Fruit fly (Drosophila melanogaster) whole organism, embryonic: ENCODE data around the gene Atg12.

Source experiments
- Atf6 ChIP-seq: fragments of 200-800 bp; sonication (Bioruptor generic); IDR thresholded peaks from 2 replicates; pipeline ENCODE4 v1.3.6; 2022; ENCODE audit warnings: missing biosample characterization, missing genetic modification characterization
- BtbVII ChIP-seq: fragments of 200-800 bp; sonication (Bioruptor generic); optimal IDR thresholded peaks from 3 replicates; lab custom pipeline; 2017; ENCODE audit warnings: missing biosample characterization, mild to moderate bottlenecking, missing genetic modification characterization
- CG11247 ChIP-seq: fragments of 200-800 bp; sonication (Bioruptor generic); IDR thresholded peaks from 2 replicates; pipeline ENCODE4 v1.3.6; 2022; ENCODE audit warnings: missing biosample characterization, missing genetic modification characterization
- CG11456 ChIP-seq: fragments of 200-800 bp; sonication (Bioruptor generic); IDR thresholded peaks from 3 replicates; pipeline ENCODE4 v1.3.6; 2022; ENCODE audit warnings: missing biosample characterization, missing genetic modification characterization
- CG12155 ChIP-seq: fragments of 200-800 bp; sonication (Bioruptor generic); optimal IDR thresholded peaks from 3 replicates; lab custom pipeline; 2016; ENCODE audit warnings: missing biosample characterization, missing genetic modification characterization
- CG14050 ChIP-seq: fragments of 200-800 bp; sonication (Bioruptor generic); IDR thresholded peaks from 3 replicates; pipeline ENCODE4 v1.3.6; 2022; ENCODE audit warnings: missing biosample characterization, missing genetic modification characterization
- CG14710 ChIP-seq: fragments of 200-800 bp; sonication (Bioruptor generic); optimal IDR thresholded peaks from 3 replicates; lab custom pipeline; 2019; ENCODE audit warnings: missing biosample characterization, mild to moderate bottlenecking, missing genetic modification characterization, moderate library complexity
- CG17385 ChIP-seq: fragments of 200-800 bp; sonication (Bioruptor generic); optimal IDR thresholded peaks from 3 replicates; lab custom pipeline; 2018; ENCODE audit warnings: missing biosample characterization, mild to moderate bottlenecking, missing genetic modification characterization
- CG1792 ChIP-seq: fragments of 200-800 bp; sonication (Bioruptor generic); optimal IDR thresholded peaks from 2 replicates; lab custom pipeline; 2016; ENCODE audit warnings: missing biosample characterization, missing genetic modification characterization
- CG18011 ChIP-seq: fragments of 200-800 bp; sonication (Bioruptor generic); optimal IDR thresholded peaks from 2 replicates; lab custom pipeline; 2017; ENCODE audit warnings: missing biosample characterization, missing genetic modification characterization, mild to moderate bottlenecking, moderate library complexity, missing genotype
- CG18262 ChIP-seq: fragments of 200-800 bp; optimal IDR thresholded peaks from 3 replicates; lab custom pipeline; 2019; ENCODE audit warnings: missing biosample characterization, mild to moderate bottlenecking, missing genetic modification characterization, moderate library complexity
- CG33557 ChIP-seq: fragments of 200-800 bp; sonication (Bioruptor generic); optimal IDR thresholded peaks from 2 replicates; lab custom pipeline; 2019; ENCODE audit warnings: missing biosample characterization, mild to moderate bottlenecking, missing genetic modification characterization, moderate library complexity
- CG3407 ChIP-seq: fragments of 200-800 bp; sonication (Bioruptor generic); optimal IDR thresholded peaks from 2 replicates; lab custom pipeline; 2018; ENCODE audit warnings: missing biosample characterization, mild to moderate bottlenecking, missing genetic modification characterization
- CG4820 ChIP-seq: fragments of 200-800 bp; sonication (Bioruptor generic); optimal IDR thresholded peaks from 3 replicates; lab custom pipeline; 2016; ENCODE audit warnings: missing biosample characterization, missing genetic modification characterization
- CG5180 ChIP-seq: fragments of 200-800 bp; sonication (Bioruptor generic); optimal IDR thresholded peaks from 3 replicates; lab custom pipeline; 2017; ENCODE audit warnings: missing biosample characterization, missing genetic modification characterization, mild to moderate bottlenecking, moderate library complexity, missing genetic modification reagents
- CG5245 ChIP-seq: fragments of 200-800 bp; sonication (Bioruptor generic); optimal IDR thresholded peaks from 3 replicates; lab custom pipeline; 2016; ENCODE audit warnings: missing biosample characterization, missing genetic modification characterization
- CG5953 ChIP-seq: fragments of 200-800 bp; sonication (Bioruptor generic); IDR thresholded peaks from 2 replicates; pipeline ENCODE4 v1.3.6; 2022; ENCODE audit warnings: missing biosample characterization, missing genetic modification characterization
- CG6791 ChIP-seq: fragments of 200-800 bp; sonication (Bioruptor generic); IDR thresholded peaks from 3 replicates; pipeline ENCODE4 v1.3.6; 2022; ENCODE audit warnings: missing biosample characterization, missing genetic modification characterization; ENCODE audit not compliant: partially characterized antibody
- CG7271 ChIP-seq: fragments of 200-800 bp; sonication (Bioruptor generic); optimal IDR thresholded peaks from 2 replicates; lab custom pipeline; 2018; ENCODE audit warnings: missing biosample characterization, mild to moderate bottlenecking, missing genetic modification characterization, moderate library complexity
- CG7372 ChIP-seq: fragments of 200-800 bp; sonication (Bioruptor generic); IDR thresholded peaks from 2 replicates; pipeline ENCODE4 v1.3.6; 2022; ENCODE audit warnings: missing biosample characterization, missing genetic modification characterization
- CG7963 ChIP-seq: fragments of 200-800 bp; sonication (Bioruptor generic); IDR thresholded peaks from 3 replicates; pipeline ENCODE4 v1.3.6; 2022; ENCODE audit warnings: missing biosample characterization, missing genetic modification characterization; ENCODE audit not compliant: partially characterized antibody
- CG7987 ChIP-seq: fragments of 200-800 bp; sonication (Bioruptor generic); optimal IDR thresholded peaks from 2 replicates; lab custom pipeline; 2018; ENCODE audit warnings: missing biosample characterization, mild to moderate bottlenecking, missing genetic modification characterization, moderate library complexity
- CG8359 ChIP-seq: fragments of 200-800 bp; sonication (Bioruptor generic); optimal IDR thresholded peaks from 2 replicates; lab custom pipeline; 2017; ENCODE audit warnings: missing biosample characterization, mild to moderate bottlenecking, missing genetic modification characterization, borderline replicate concordance
- CG8924 ChIP-seq: fragments of 200-800 bp; optimal IDR thresholded peaks from 3 replicates; lab custom pipeline; 2019; ENCODE audit warnings: missing biosample characterization, mild to moderate bottlenecking, missing genetic modification characterization, moderate library complexity
- CG9932 ChIP-seq: fragments of 200-800 bp; sonication (Bioruptor generic); IDR thresholded peaks from 2 replicates; pipeline ENCODE4 v1.3.6; 2022; ENCODE audit warnings: missing biosample characterization, missing genetic modification characterization
- Camta ChIP-seq: fragments of 200-800 bp; sonication (Bioruptor generic); optimal IDR thresholded peaks from 2 replicates; lab custom pipeline; 2016; ENCODE audit warnings: missing biosample characterization, missing genetic modification characterization
- Chrac-16 ChIP-seq: fragments of 200-800 bp; sonication (Bioruptor generic); optimal IDR thresholded peaks from 3 replicates; lab custom pipeline; 2016; ENCODE audit warnings: missing biosample characterization, missing genetic modification characterization
- D ChIP-seq, 2 experiments: fragments of 200-800 bp in 1 of 2; fragments of >200 bp in 1 of 2; sonication (Bioruptor generic) in 1 of 2; optimal IDR thresholded peaks; 2 replicates in 1 of 2; 3 replicates in 1 of 2; lab custom pipeline; 2017; ENCODE audit warnings: mild to moderate bottlenecking in 1 of 2, missing biosample characterization in 1 of 2, missing genetic modification characterization in 1 of 2, missing genetic modification reagents in 1 of 2
- HLH3B ChIP-seq: fragments of 200-800 bp; sonication (Bioruptor generic); IDR thresholded peaks from 2 replicates; pipeline ENCODE4 v1.3.6; 2022; ENCODE audit warnings: missing biosample characterization, missing genetic modification characterization
- HmgD ChIP-seq: fragments of 200-800 bp; sonication (Bioruptor generic); optimal IDR thresholded peaks from 3 replicates; lab custom pipeline; 2016; ENCODE audit warnings: missing biosample characterization, missing genetic modification characterization
- Hr39 ChIP-seq: fragments of >200 bp; optimal IDR thresholded peaks from 2 replicates; lab custom pipeline; 2017
- NC2α ChIP-seq: fragments of 200-800 bp; sonication (Bioruptor generic); optimal IDR thresholded peaks from 2 replicates; lab custom pipeline; 2016; ENCODE audit warnings: missing biosample characterization, missing genetic modification characterization
- Scr ChIP-seq: fragments of 200-800 bp; sonication (Bioruptor generic); IDR thresholded peaks from 2 replicates; pipeline ENCODE4 v1.3.6; 2022; ENCODE audit warnings: missing biosample characterization, missing genetic modification characterization; ENCODE audit not compliant: partially characterized antibody
- Side ChIP-seq: fragments of 200-800 bp; sonication (Bioruptor generic); optimal IDR thresholded peaks from 2 replicates; lab custom pipeline; 2016; ENCODE audit warnings: missing biosample characterization, missing genetic modification characterization
- ap ChIP-seq: fragments of 200-800 bp; sonication (Bioruptor generic); IDR thresholded peaks from 2 replicates; pipeline ENCODE4 v1.3.6; 2022; ENCODE audit warnings: missing biosample characterization, missing genetic modification characterization
- caup ChIP-seq: fragments of 200-800 bp; sonication (Bioruptor generic); optimal IDR thresholded peaks from 3 replicates; lab custom pipeline; 2017; ENCODE audit warnings: missing biosample characterization, mild to moderate bottlenecking, missing genetic modification characterization, moderate library complexity; ENCODE audit not compliant: severe bottlenecking
- chn ChIP-seq: fragments of 200-800 bp; sonication (Bioruptor generic); optimal IDR thresholded peaks from 2 replicates; lab custom pipeline; 2016; ENCODE audit warnings: missing biosample characterization, missing genetic modification characterization
- dmrt99B ChIP-seq: fragments of 200-800 bp; sonication (Bioruptor generic); optimal IDR thresholded peaks from 2 replicates; lab custom pipeline; 2018; ENCODE audit warnings: missing biosample characterization, mild to moderate bottlenecking, missing genetic modification characterization, moderate library complexity
- fru ChIP-seq: fragments of >200 bp; optimal IDR thresholded peaks from 2 replicates; lab custom pipeline; 2017
- fu2 ChIP-seq: fragments of 200-800 bp; sonication (Bioruptor generic); optimal IDR thresholded peaks from 2 replicates; lab custom pipeline; 2016; ENCODE audit warnings: missing biosample characterization, missing genetic modification characterization
- h ChIP-seq: fragments of >200 bp; optimal IDR thresholded peaks from 2 replicates; lab custom pipeline; 2017
- jumu ChIP-seq: fragments of 200-800 bp; sonication (Bioruptor generic); optimal IDR thresholded peaks from 3 replicates; lab custom pipeline; 2016; ENCODE audit warnings: missing biosample characterization, missing genetic modification characterization
- nerfin-2 ChIP-seq: fragments of 200-800 bp; sonication (Bioruptor generic); IDR thresholded peaks from 2 replicates; pipeline ENCODE4 v1.3.6; 2022; ENCODE audit warnings: missing biosample characterization, missing genetic modification characterization; ENCODE audit not compliant: partially characterized antibody
- pros ChIP-seq: fragments of 200-800 bp; sonication (Bioruptor generic); optimal IDR thresholded peaks from 3 replicates; lab custom pipeline; 2019; ENCODE audit warnings: missing biosample characterization, mild to moderate bottlenecking, missing genetic modification characterization, moderate library complexity
- schlank ChIP-seq: fragments of 200-800 bp; sonication (Bioruptor generic); optimal IDR thresholded peaks from 2 replicates; lab custom pipeline; 2018; ENCODE audit warnings: missing biosample characterization, mild to moderate bottlenecking, missing genetic modification characterization
- stwl ChIP-seq: fragments of 200-800 bp; sonication (Bioruptor generic); optimal IDR thresholded peaks from 3 replicates; lab custom pipeline; 2018; ENCODE audit warnings: missing biosample characterization, mild to moderate bottlenecking, missing genetic modification characterization, moderate library complexity
- tap ChIP-seq: fragments of 200-800 bp; optimal IDR thresholded peaks from 3 replicates; lab custom pipeline; 2019; ENCODE audit warnings: missing biosample characterization, mild to moderate bottlenecking, missing genetic modification characterization, moderate library complexity
- wor ChIP-seq: fragments of 200-800 bp; sonication (Bioruptor generic); IDR thresholded peaks from 2 replicates; pipeline ENCODE4 v1.3.6; 2022; ENCODE audit warnings: missing biosample characterization, missing genetic modification characterization
- yki ChIP-seq: fragments of >200 bp; optimal IDR thresholded peaks from 3 replicates; lab custom pipeline; 2018
- zf30C ChIP-seq: fragments of 200-800 bp; sonication (Bioruptor generic); optimal IDR thresholded peaks from 3 replicates; lab custom pipeline; 2018; ENCODE audit warnings: missing biosample characterization, mild to moderate bottlenecking, missing genetic modification characterization
- zfh2 ChIP-seq: fragments of 200-800 bp; sonication (Bioruptor generic); optimal IDR thresholded peaks from 2 replicates; lab custom pipeline; 2016; ENCODE audit warnings: missing biosample characterization, missing genetic modification characterization

The Atg12 gene

dm6 chr3L:12119875-12120485, 16.8 kb upstream of the Atg12 start, which contains the start of gene CG11560 (continued):
- TF ChIP-seq yki (lab: Kevin White, UChicago): no peak
- TF ChIP-seq zfh2 (GFP tag; lab: Kevin White, UChicago): no peak
- peak; percentile 53; the same call in 1 of the 3 replicates for TF ChIP-seq CG7963 (GFP tag; lab: Robert Waterston, UW)
- TF ChIP-seq CG7372 (GFP tag; lab: Robert Waterston, UW): no peak
- TF ChIP-seq zf30C (GFP tag; lab: Kevin White, UChicago): no peak
- no peak for TF ChIP-seq ap (GFP tag; lab: Robert Waterston, UW)
- TF ChIP-seq CG18011: no peak
- no peak for TF ChIP-seq HmgD (GFP tag; lab: Kevin White, UChicago)
- TF ChIP-seq Chrac-16 (GFP tag; lab: Kevin White, UChicago): no peak
- TF ChIP-seq CG18262: no peak
- TF ChIP-seq BtbVII (GFP tag; lab: Kevin White, UChicago): no peak
- TF ChIP-seq CG8924 (tag; lab: Kevin White, UChicago): no peak
- no peak for TF ChIP-seq pros (GFP tag; lab: Kevin White, UChicago)
- TF ChIP-seq schlank (tag; lab: Kevin White, UChicago): no peak
- TF ChIP-seq CG5180 (GFP tag; lab: Kevin White, UChicago): no peak
- TF ChIP-seq CG6791 (GFP tag; lab: Robert Waterston, UW): peak; percentile 55; the same call in 2 of the 3 replicates
- TF ChIP-seq jumu: no peak
- TF ChIP-seq dmrt99B: no peak
- TF ChIP-seq CG9932 (GFP tag; lab: Robert Waterston, UW): no peak
- TF ChIP-seq tap (tag; lab: Kevin White, UChicago): no peak
- peak; percentile 82 for TF ChIP-seq stwl (tag; lab: Kevin White, UChicago)
- no peak for TF ChIP-seq CG12155 (GFP tag; lab: Kevin White, UChicago)
- TF ChIP-seq chn: no peak
- TF ChIP-seq HLH3B (GFP tag; lab: Robert Waterston, UW): no peak
- no peak for TF ChIP-seq CG7987 (GFP tag; lab: Kevin White, UChicago)
- no peak for TF ChIP-seq CG5953 (GFP tag; lab: Robert Waterston, UW)
- TF ChIP-seq Atf6 (GFP tag; lab: Robert Waterston, UW): no peak
- no peak for TF ChIP-seq NC2α (GFP tag; lab: Kevin White, UChicago)
- peak; percentile 19 for TF ChIP-seq CG14710 (tag; lab: Kevin White, UChicago)
- TF ChIP-seq CG11247: no peak
- peak; percentile 47; the same call in 1 of the 2 replicates for TF ChIP-seq nerfin-2 (GFP tag; lab: Robert Waterston, UW)
- no peak for TF ChIP-seq CG17385
- no peak for TF ChIP-seq caup (GFP tag; lab: Kevin White, UChicago)
- TF ChIP-seq CG11456: no peak
- no peak for TF ChIP-seq Camta (GFP tag; lab: Kevin White, UChicago)
- no peak for TF ChIP-seq fu2
- TF ChIP-seq CG33557 (GFP tag; lab: Kevin White, UChicago): no peak
- TF ChIP-seq CG7271: no peak
- TF ChIP-seq CG14050 (GFP tag; lab: Robert Waterston, UW): no peak
- no peak for TF ChIP-seq CG1792 (GFP tag; lab: Kevin White, UChicago)
- TF ChIP-seq CG3407 (GFP tag; lab: Kevin White, UChicago): no peak
- TF ChIP-seq fru: no peak
- no peak for TF ChIP-seq CG5245 (GFP tag; lab: Kevin White, UChicago)
- no peak for TF ChIP-seq D (optimal IDR thresholded peaks at IDR 0.05; lab: Kevin White, UChicago)
- no peak for TF ChIP-seq D (GFP tag; optimal IDR thresholded peaks at IDR 0.05; lab: Kevin White, UChicago)
- TF ChIP-seq Side (GFP tag; lab: Kevin White, UChicago): no peak
- no peak for TF ChIP-seq Hr39
- no peak for TF ChIP-seq CG8359 (GFP tag; lab: Kevin White, UChicago)
- TF ChIP-seq wor (GFP tag; lab: Robert Waterston, UW): no peak
- peak; percentile 73 for TF ChIP-seq Scr (GFP tag; lab: Robert Waterston, UW)
- no peak for TF ChIP-seq CG4820 (GFP tag; lab: Kevin White, UChicago)
- TF ChIP-seq h (lab: Kevin White, UChicago): no peak
